Worm (Caenorhabditis elegans): ENCODE data around the gene prp-38.

DNA sequence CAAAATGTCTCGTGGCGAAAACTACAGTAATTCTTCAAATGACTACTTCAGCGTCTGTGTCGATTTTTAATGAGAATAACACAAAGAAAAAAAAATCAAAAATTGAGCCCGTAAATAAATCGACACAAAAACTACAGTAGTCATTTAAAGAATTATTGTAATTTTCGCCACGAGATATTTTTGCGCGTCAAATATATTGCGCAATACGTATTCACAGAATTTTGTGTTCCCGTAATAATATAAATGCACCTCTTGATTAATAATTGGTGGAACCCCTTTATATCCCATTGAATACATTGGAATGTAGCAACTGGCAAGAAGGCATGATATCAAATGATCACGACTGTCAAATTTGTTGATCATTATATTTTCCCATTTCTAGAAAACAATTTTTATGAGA is 36.9 kb downstream of the prp-38 start:
- no peak for TF ChIP-seq hlh-30 (tag; optimal IDR thresholded peaks at IDR 0.05; ENCODE audit: insufficient read depth)
- no peak for TF ChIP-seq tbx-2 (tag; optimal IDR thresholded peaks at IDR 0.05)
- TF ChIP-seq sox-4 (tag; optimal IDR thresholded peaks at IDR 0.05): no peak
- TF ChIP-seq pros-1 (tag; optimal IDR thresholded peaks at IDR 0.05): no peak
- no peak for TF ChIP-seq ref-2 (tag; optimal IDR thresholded peaks at IDR 0.05)
- TF ChIP-seq nhr-11 (tag; optimal IDR thresholded peaks at IDR 0.05): no peak
- no peak for TF ChIP-seq ceh-14 (tag; optimal IDR thresholded peaks at IDR 0.05)
- no peak for TF ChIP-seq ceh-9 (tag; optimal IDR thresholded peaks at IDR 0.05)
